Worm (Caenorhabditis elegans) whole organism, late embryonic: ENCODE measurements around the gene srw-68.
"Not testable (repeated sequence)": the region's sequence is repeated elsewhere in the genome, so short reads cannot be mapped to it uniquely, and the experiment has no call there.

Source experiments
- C38D4.7 ChIP-seq: fragments of 200-800 bp; sonication (Bioruptor generic); optimal IDR thresholded peaks from 2 replicates; lab custom pipeline; 2018; ENCODE audit warnings: mild to moderate bottlenecking, missing genetic modification characterization, moderate library complexity, missing compliant biosample characterization
- K02D7.2 ChIP-seq: sonication (generic microtip); optimal IDR thresholded peaks from 2 replicates; lab custom pipeline; 2017; ENCODE audit warnings: mild to moderate bottlenecking, missing genetic modification characterization, missing compliant biosample characterization
- ahr-1 ChIP-seq: sonication (generic microtip); optimal IDR thresholded peaks from 2 replicates; lab custom pipeline; 2016; ENCODE audit warnings: missing genetic modification characterization, missing compliant biosample characterization
- ceh-14 ChIP-seq: sonication (generic microtip); optimal IDR thresholded peaks from 2 replicates; lab custom pipeline; 2016; ENCODE audit warnings: missing genotype, missing genetic modification characterization, missing compliant biosample characterization
- ceh-18 ChIP-seq: sonication (generic microtip); optimal IDR thresholded peaks from 2 replicates; lab custom pipeline; 2016; ENCODE audit warnings: missing genetic modification characterization, missing compliant biosample characterization
- ceh-2 ChIP-seq: sonication (generic microtip); optimal IDR thresholded peaks from 2 replicates; lab custom pipeline; 2016; ENCODE audit warnings: missing genotype, missing genetic modification characterization, missing compliant biosample characterization
- ceh-30 ChIP-seq: fragments of 150-350 bp; optimal IDR thresholded peaks from 2 replicates; lab custom pipeline; 2014; ENCODE audit warnings: missing biosample characterization, missing genetic modification characterization
- ceh-31 ChIP-seq: sonication (generic microtip); optimal IDR thresholded peaks from 2 replicates; lab custom pipeline; 2016; ENCODE audit warnings: missing genetic modification characterization, missing compliant biosample characterization
- ceh-34 ChIP-seq: sonication (generic microtip); optimal IDR thresholded peaks from 2 replicates; lab custom pipeline; 2016; ENCODE audit warnings: mild to moderate bottlenecking, missing genetic modification characterization, missing compliant biosample characterization
- ceh-45 ChIP-seq: fragments of 200-800 bp; sonication (Bioruptor generic); IDR thresholded peaks from 2 replicates; pipeline ENCODE4 v1.3.6; 2022; ENCODE audit warnings: missing genetic modification reagents, missing genetic modification characterization, missing compliant biosample characterization
- ceh-48 ChIP-seq: sonication (generic microtip); optimal IDR thresholded peaks from 2 replicates; lab custom pipeline; 2016; ENCODE audit warnings: missing genetic modification characterization, inconsistent platforms, missing compliant biosample characterization
- ceh-9 ChIP-seq: sonication (generic microtip); optimal IDR thresholded peaks from 2 replicates; lab custom pipeline; 2016; ENCODE audit warnings: mild to moderate bottlenecking, missing genetic modification characterization, inconsistent platforms, missing compliant biosample characterization
- dve-1 ChIP-seq: sonication (generic microtip); optimal IDR thresholded peaks from 2 replicates; lab custom pipeline; 2017; ENCODE audit warnings: antibody characterized with exemption, mild to moderate bottlenecking, missing genetic modification characterization, missing compliant biosample characterization
- elt-2 ChIP-seq: sonication (generic microtip); optimal IDR thresholded peaks from 2 replicates; lab custom pipeline; 2016; ENCODE audit warnings: missing genetic modification reagents, missing genetic modification characterization, missing compliant biosample characterization
- eyg-1 ChIP-seq: sonication (generic microtip); optimal IDR thresholded peaks from 2 replicates; lab custom pipeline; 2016; ENCODE audit warnings: missing genotype, missing genetic modification characterization, missing compliant biosample characterization
- fkh-10 ChIP-seq: fragments of 150-350 bp; optimal IDR thresholded peaks from 2 replicates; lab custom pipeline; 2014; ENCODE audit warnings: missing biosample characterization, missing genetic modification reagents, missing genetic modification characterization
- fkh-6 ChIP-seq: sonication (generic microtip); optimal IDR thresholded peaks from 2 replicates; lab custom pipeline; 2016; ENCODE audit warnings: missing genetic modification characterization, missing compliant biosample characterization
- hlh-13 ChIP-seq: fragments of 200-800 bp; sonication (Bioruptor generic); optimal IDR thresholded peaks from 2 replicates; lab custom pipeline; 2018; ENCODE audit warnings: mild to moderate bottlenecking, missing genetic modification characterization, missing compliant biosample characterization
- hlh-30 ChIP-seq: sonication (generic microtip); optimal IDR thresholded peaks from 2 replicates; lab custom pipeline; 2017; ENCODE audit warnings: antibody characterized with exemption, missing genetic modification characterization, missing compliant biosample characterization; ENCODE audit not compliant: insufficient read depth
- lim-6 ChIP-seq: sonication (generic microtip); optimal IDR thresholded peaks from 2 replicates; lab custom pipeline; 2016; ENCODE audit warnings: missing genetic modification characterization, missing compliant biosample characterization
- nfya-1 ChIP-seq: sonication (generic microtip); optimal IDR thresholded peaks from 2 replicates; lab custom pipeline; 2017; ENCODE audit warnings: missing genetic modification characterization, mild to moderate bottlenecking, missing compliant biosample characterization, antibody characterized with exemption, moderate library complexity
- nhr-11 ChIP-seq: fragments of 150-350 bp; optimal IDR thresholded peaks from 2 replicates; lab custom pipeline; 2014; ENCODE audit warnings: missing biosample characterization, missing genetic modification characterization
- npax-4 ChIP-seq: sonication (generic microtip); optimal IDR thresholded peaks from 2 replicates; lab custom pipeline; 2016; ENCODE audit warnings: missing genetic modification characterization, missing compliant biosample characterization
- pha-4 ChIP-seq: fragments of 150-350 bp; optimal IDR thresholded peaks from 2 replicates; lab custom pipeline; 2018; ENCODE audit warnings: missing biosample characterization, missing genetic modification reagents, missing genetic modification characterization
- pqm-1 ChIP-seq: sonication (generic microtip); optimal IDR thresholded peaks from 2 replicates; lab custom pipeline; 2016; ENCODE audit warnings: missing genetic modification characterization, missing compliant biosample characterization
- sox-2 ChIP-seq: fragments of 200-800 bp; sonication (Bioruptor generic); IDR thresholded peaks from 2 replicates; pipeline ENCODE4 v1.3.6; 2022; ENCODE audit warnings: missing genetic modification reagents, missing genetic modification characterization, missing compliant biosample characterization
- sox-4 ChIP-seq: sonication (generic microtip); optimal IDR thresholded peaks from 2 replicates; lab custom pipeline; 2017; ENCODE audit warnings: mild to moderate bottlenecking, missing genetic modification characterization, inconsistent platforms, missing compliant biosample characterization
- tbx-2 ChIP-seq: sonication (generic microtip); optimal IDR thresholded peaks from 2 replicates; lab custom pipeline; 2016; ENCODE audit warnings: missing genetic modification characterization, missing compliant biosample characterization
- unc-3 ChIP-seq, 2 experiments: fragments of 200-800 bp in 1 of 2; sonication (Bioruptor generic) in 1 of 2; sonication (generic microtip) in 1 of 2; conservative IDR thresholded peaks in 1 of 2; optimal IDR thresholded peaks in 1 of 2; 2 replicates each; pipeline versions ENCODE4 v1.3.6 to Lab custom; 2016 to 2022; ENCODE audit warnings: missing compliant biosample characterization in 2 of 2, missing genetic modification characterization in 2 of 2, missing genetic modification reagents in 1 of 2
- ztf-16 ChIP-seq: sonication (generic microtip); optimal IDR thresholded peaks from 2 replicates; lab custom pipeline; 2017; ENCODE audit warnings: missing genetic modification characterization, missing compliant biosample characterization

srw-68 gene

ce11 chrV:7446965-7447364 is 20.5 kb upstream of the srw-68 start, which contains the start of gene F25E5.5:
F25E5.5 (plus strand) TSS chrV:7447265.
- no peak for TF ChIP-seq C38D4.7 (GFP tag; lab: Kevin White, UChicago)

ce11 chrV:7444331-7444730 is 17.8 kb upstream of the srw-68 start, which contains the start of gene nhr-141:
nhr-141 (plus strand) TSS chrV:7444661.
- not testable (repeated sequence) for TF ChIP-seq ztf-16; ceh-14 (tag; lab: Kevin White, UChicago); hlh-13

ce11 chrV:7443480-7443879 is 17.0 kb upstream of the srw-68 start:
- TF ChIP-seq ceh-45 (GFP tag; lab: Robert Waterston, UW): peak; percentile 60; the same call in 1 of the 2 replicates
- TF ChIP-seq, all 69 proteins: peak for 1; not testable (repeated sequence) for 68

- TF ChIP-seq ceh-18 (tag; lab: Kevin White, UChicago) (no peak), npax-4 (tag; lab: Kevin White, UChicago) (no peak), fkh-6 (tag; lab: Kevin White, UChicago) (no peak), tbx-2 (tag; lab: Kevin White, UChicago) (no peak), lim-6 (tag; lab: Kevin White, UChicago) (no peak), K02D7.2 (tag; lab: Kevin White, UChicago) (no peak), ceh-34 (tag; lab: Kevin White, UChicago) (no peak), dve-1 (no peak), ztf-16 (no peak)
- TF ChIP-seq, all 69 proteins: peak for 0
Measured at ce11 chrV:7439807-7440206, 13.3 kb upstream of the srw-68 start, which contains the start of gene try-13. try-13 (plus strand) TSS chrV:7440107.

- TF ChIP-seq hlh-30 (tag; lab: Kevin White, UChicago) (no peak), ceh-34 (tag; lab: Kevin White, UChicago) (no peak), sox-4 (tag; lab: Kevin White, UChicago) (no peak), elt-2 (tag; lab: Kevin White, UChicago) (no peak), ceh-31 (tag; lab: Kevin White, UChicago) (no peak), hlh-13 (no peak), nfya-1 (tag; lab: Kevin White, UChicago) (no peak), ceh-2 (tag; lab: Kevin White, UChicago) (no peak), ahr-1 (no peak), ceh-48 (no peak), pha-4 (tag; lab: Kevin White, UChicago) (no peak), ceh-9 (tag; lab: Kevin White, UChicago) (no peak)
Measured at ce11 chrV:7437985-7438384, 11.5 kb upstream of the srw-68 start, which contains the start of gene F25E5.16. F25E5.16 (plus strand) TSS chrV:7438285.

ce11 chrV:7437538-7437937 is 11.0 kb upstream of the srw-68 start, which contains the start of gene F25E5.9:
F25E5.9 (minus strand) TSS chrV:7437919.
- TF ChIP-seq ceh-34 (tag; lab: Kevin White, UChicago): no peak
- TF ChIP-seq ceh-31 (tag; lab: Kevin White, UChicago): no peak
- TF ChIP-seq fkh-10 (GFP tag; lab: Kevin White, UChicago): no peak
- no peak for TF ChIP-seq nhr-11 (tag; lab: Kevin White, UChicago)
- no peak for TF ChIP-seq fkh-6 (tag; lab: Kevin White, UChicago)
- no peak for TF ChIP-seq unc-3 (GFP tag; conservative IDR thresholded peaks at IDR 0.05; lab: Robert Waterston, UW)
- TF ChIP-seq unc-3 (tag; optimal IDR thresholded peaks at IDR 0.05; lab: Kevin White, UChicago): no peak
- no peak for TF ChIP-seq sox-2
- no peak for TF ChIP-seq eyg-1 (tag; lab: Kevin White, UChicago)
- no peak for TF ChIP-seq ceh-30 (tag; lab: Kevin White, UChicago)
- TF ChIP-seq pqm-1 (tag; lab: Kevin White, UChicago): no peak
- no peak for TF ChIP-seq C38D4.7 (GFP tag; lab: Kevin White, UChicago)
